Worm (Caenorhabditis elegans): ENCODE results near the gene snu-23.

- TF ChIP-seq sptf-1 (tag; optimal IDR thresholded peaks at IDR 0.05) = no peak
- no peak for TF ChIP-seq nhr-28 (tag; optimal IDR thresholded peaks at IDR 0.05)
- no peak for TF ChIP-seq unc-62 (GFP tag; optimal IDR thresholded peaks at IDR 0.05)
These were observed 45.1 kb upstream of the snu-23 start for ce11 chrIII:7815056-7815366.
